Worm (Caenorhabditis elegans) whole organism, L3 larva: ENCODE results near the gene nhr-38.

ENCODE experiments used
- ZK546.5 ChIP-seq: sonication (generic microtip); optimal IDR thresholded peaks from 2 replicates; lab custom pipeline; 2017; ENCODE audit warnings: missing biosample characterization, missing genetic modification characterization
- ceh-16 ChIP-seq: sonication (generic microtip); optimal IDR thresholded peaks from 2 replicates; lab custom pipeline; 2017; ENCODE audit warnings: missing biosample characterization, missing genetic modification characterization
- egl-27 ChIP-seq: sonication (generic microtip); optimal IDR thresholded peaks from 4 replicates; lab custom pipeline; 2017; ENCODE audit warnings: missing biosample characterization, missing genetic modification reagents, missing genetic modification characterization
- elt-1 ChIP-seq: fragments of 150-350 bp; optimal IDR thresholded peaks from 2 replicates; lab custom pipeline; 2014; ENCODE audit warnings: missing biosample characterization, missing genetic modification characterization
- fkh-10 ChIP-seq: sonication (generic microtip); optimal IDR thresholded peaks from 2 replicates; lab custom pipeline; 2017; ENCODE audit warnings: missing biosample characterization, missing genetic modification reagents, missing genetic modification characterization
- fos-1 ChIP-seq: fragments of 150-350 bp; optimal IDR thresholded peaks from 2 replicates; lab custom pipeline; 2014; ENCODE audit warnings: missing biosample characterization, missing genetic modification characterization
- lin-15B ChIP-seq: fragments of 150-350 bp; optimal IDR thresholded peaks from 2 replicates; lab custom pipeline; 2014; ENCODE audit warnings: missing biosample characterization, missing genetic modification characterization
- mdl-1 ChIP-seq: fragments of 150-350 bp; optimal IDR thresholded peaks from 2 replicates; lab custom pipeline; 2014; ENCODE audit warnings: missing biosample characterization, missing genetic modification characterization
- nhr-11 ChIP-seq: fragments of 150-350 bp; optimal IDR thresholded peaks from 2 replicates; lab custom pipeline; 2014; ENCODE audit warnings: missing biosample characterization, missing genetic modification characterization
- pha-4 ChIP-seq: fragments of 150-350 bp; optimal IDR thresholded peaks from 2 replicates; lab custom pipeline; 2014; ENCODE audit warnings: missing biosample characterization, missing genetic modification reagents, missing genetic modification characterization
- skn-1 ChIP-seq: fragments of 150-350 bp; optimal IDR thresholded peaks from 2 replicates; lab custom pipeline; 2014; ENCODE audit warnings: missing biosample characterization, missing genetic modification characterization
- ztf-4 ChIP-seq: fragments of 150-350 bp; optimal IDR thresholded peaks from 2 replicates; lab custom pipeline; 2014; ENCODE audit warnings: missing biosample characterization, missing genetic modification characterization

- TF ChIP-seq nhr-11 (tag; lab: Kevin White, UChicago): no peak
- no peak for TF ChIP-seq ZK546.5 (tag; lab: Kevin White, UChicago)
- TF ChIP-seq ceh-16 (tag; lab: Kevin White, UChicago): no peak
- TF ChIP-seq fkh-10 (GFP tag; lab: Kevin White, UChicago): no peak
- TF ChIP-seq fos-1 (tag; lab: Kevin White, UChicago): no peak
- no peak for TF ChIP-seq pha-4
- no peak for TF ChIP-seq ztf-4 (tag; lab: Kevin White, UChicago)
- TF ChIP-seq lin-15B: no peak
- TF ChIP-seq egl-27 (tag; lab: Kevin White, UChicago): no peak
- no peak for TF ChIP-seq mdl-1 (tag; lab: Kevin White, UChicago)
- no peak for TF ChIP-seq elt-1 (tag; lab: Kevin White, UChicago)
- no peak for TF ChIP-seq skn-1 (tag; lab: Kevin White, UChicago)
Measured at ce11 chrIV:9724948-9725347, 15.0 kb downstream of the nhr-38 start, which contains the start of the genes nhr-138 and C28D4.18.
